Fruit fly (Drosophila melanogaster): ENCODE data around the gene CG18417.

CG18417 gene

DNA sequence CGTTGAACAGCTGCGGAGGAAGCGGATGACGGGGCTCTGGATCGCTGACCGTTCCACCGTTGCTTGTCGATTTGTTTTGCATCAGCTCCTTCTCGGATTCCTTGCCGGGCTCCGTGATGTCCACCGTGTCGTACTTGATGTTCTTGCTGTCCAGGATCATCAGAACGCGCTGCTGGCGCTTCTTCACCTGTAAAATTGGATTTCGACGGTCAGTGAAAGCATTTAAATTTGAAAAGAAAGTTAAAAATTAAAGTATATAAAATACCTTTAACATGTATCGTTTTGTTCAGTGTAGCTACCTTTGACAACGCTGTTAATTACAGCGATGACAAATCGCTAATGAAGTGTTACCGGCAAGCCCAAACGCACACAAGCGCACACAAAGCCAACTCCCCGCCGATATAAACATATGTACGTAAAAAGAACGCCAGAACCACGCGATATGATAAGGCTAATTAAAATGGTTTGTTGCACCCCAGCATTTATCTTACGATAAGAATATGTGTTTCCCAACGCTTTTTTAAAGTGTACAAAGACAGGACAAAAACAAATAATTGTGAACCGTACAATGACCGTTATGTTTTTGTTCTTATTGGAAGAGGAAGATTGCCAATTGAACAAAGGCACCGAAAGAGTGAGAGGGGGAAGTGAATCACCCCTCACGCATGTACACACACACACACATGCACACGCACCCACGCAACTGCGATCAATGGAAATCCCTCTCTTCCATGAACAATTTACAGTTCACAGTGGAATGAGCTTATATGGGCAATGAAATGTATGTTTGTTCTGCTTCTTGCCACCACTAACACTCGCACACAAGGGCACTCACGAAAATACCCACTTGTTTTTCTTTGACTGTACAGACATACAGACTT lies 31.8 kb upstream of the CG18417 start (continued):
- peak; percentile 84 for TF ChIP-seq D (optimal IDR thresholded peaks at IDR 0.05)
- TF ChIP-seq D (GFP tag; optimal IDR thresholded peaks at IDR 0.05), result no peak
- TF ChIP-seq C15 (GFP tag; IDR thresholded peaks at IDR 0.05), result no peak
- no peak for TF ChIP-seq crp (GFP tag; optimal IDR thresholded peaks at IDR 0.05)
- peak; percentile 59 for TF ChIP-seq unpg (GFP tag; optimal IDR thresholded peaks at IDR 0.05)
- TF ChIP-seq lola (GFP tag; optimal IDR thresholded peaks at IDR 0.05), result no peak
- peak; percentile 19 for TF ChIP-seq Fer3 (tag; optimal IDR thresholded peaks at IDR 0.05)
- TF ChIP-seq CG4820 (GFP tag; optimal IDR thresholded peaks at IDR 0.05), result no peak
- TF ChIP-seq CG34422 (GFP tag; IDR thresholded peaks at IDR 0.05), result peak; percentile 47; the same call in 1 of the 3 replicates
- no peak for TF ChIP-seq CG34224 (GFP tag; IDR thresholded peaks at IDR 0.05; ENCODE audit: partially characterized antibody)
- TF ChIP-seq Tbp (GFP tag; optimal IDR thresholded peaks at IDR 0.05), result no peak
- peak; percentile 57; the same call in 1 of the 2 replicates for TF ChIP-seq CG5953 (GFP tag; IDR thresholded peaks at IDR 0.05)
- peak; percentile 52 for TF ChIP-seq kni (GFP tag; optimal IDR thresholded peaks at IDR 0.05)
- no peak for TF ChIP-seq CG31365 (tag; optimal IDR thresholded peaks at IDR 0.05)
- TF ChIP-seq CG17328 (GFP tag; IDR thresholded peaks at IDR 0.05), result peak; percentile 33; the same call in 1 of the 2 replicates
- peak; percentile 71 for TF ChIP-seq Ets65A (GFP tag)
- peak; percentile 18 for TF ChIP-seq CG12219 (GFP tag; optimal IDR thresholded peaks at IDR 0.05)
- TF ChIP-seq CG10147 (GFP tag; optimal IDR thresholded peaks at IDR 0.05), result no peak
- TF ChIP-seq MESR4 (GFP tag; optimal IDR thresholded peaks at IDR 0.05), result peak; percentile 1
- TF ChIP-seq oc (tag; optimal IDR thresholded peaks at IDR 0.05), result no peak
- peak; percentile 5 for TF ChIP-seq Dek (tag; optimal IDR thresholded peaks at IDR 0.05)
- peak; percentile 35 for TF ChIP-seq CG10209 (GFP tag; optimal IDR thresholded peaks at IDR 0.05)
- no peak for TF ChIP-seq MTF-1 (GFP tag; optimal IDR thresholded peaks at IDR 0.05; ENCODE audit: borderline replicate concordance)
- no peak for TF ChIP-seq btn (GFP tag; optimal IDR thresholded peaks at IDR 0.05)
- TF ChIP-seq Trl (optimal IDR thresholded peaks at IDR 0.05), result peak in 1 of 2 experiments; percentile 19
- TF ChIP-seq Trl (GFP tag; optimal IDR thresholded peaks at IDR 0.05), result no peak
- no peak; the same call in 1 of the 2 replicates for TF ChIP-seq MBD-R2 (GFP tag; IDR thresholded peaks at IDR 0.05)
- TF ChIP-seq sd (tag; optimal IDR thresholded peaks at IDR 0.05), result peak; percentile 86
- TF ChIP-seq CG15601 (tag; optimal IDR thresholded peaks at IDR 0.05), result no peak
- peak; percentile 50 for TF ChIP-seq Meics (GFP tag; optimal IDR thresholded peaks at IDR 0.05)
- TF ChIP-seq CG18476 (GFP tag; optimal IDR thresholded peaks at IDR 0.05), result no peak
- TF ChIP-seq CG11093 (GFP tag; IDR thresholded peaks at IDR 0.05), result no peak
- TF ChIP-seq CrebB (tag; optimal IDR thresholded peaks at IDR 0.05), result peak; percentile 16
- TF ChIP-seq NC2α (GFP tag; optimal IDR thresholded peaks at IDR 0.05), result no peak
- TF ChIP-seq CG2875 (GFP tag; optimal IDR thresholded peaks at IDR 0.05), result no peak
- no peak for TF ChIP-seq trh (GFP tag; optimal IDR thresholded peaks at IDR 0.05)
- peak; percentile 33 for TF ChIP-seq sqz (GFP tag; optimal IDR thresholded peaks at IDR 0.05)
- no peak for TF ChIP-seq prd (optimal IDR thresholded peaks at IDR 0.05)
- TF ChIP-seq prd (GFP tag; IDR thresholded peaks at IDR 0.05), result no peak
- TF ChIP-seq YL-1 (GFP tag; optimal IDR thresholded peaks at IDR 0.05), result no peak
- TF ChIP-seq CG8359 (GFP tag; optimal IDR thresholded peaks at IDR 0.05; ENCODE audit: borderline replicate concordance), result peak; percentile 12
- no peak for TF ChIP-seq slou (GFP tag; optimal IDR thresholded peaks at IDR 0.05)
- TF ChIP-seq chinmo (GFP tag; IDR thresholded peaks at IDR 0.05; ENCODE audit: partially characterized antibody), result peak; percentile 81; the same call in 2 of the 4 replicates
- no peak for TF ChIP-seq ap (GFP tag; IDR thresholded peaks at IDR 0.05)
- TF ChIP-seq CG18011 (GFP tag; optimal IDR thresholded peaks at IDR 0.05), result no peak
- peak; percentile 18 for TF ChIP-seq nom (GFP tag; optimal IDR thresholded peaks at IDR 0.05)
- TF ChIP-seq CG15696 (tag; optimal IDR thresholded peaks at IDR 0.05), result no peak
- no peak for TF ChIP-seq Awh (GFP tag; IDR thresholded peaks at IDR 0.05)

Data from whole organism, embryonic.